Worm (Caenorhabditis elegans) whole organism, midembryonic: ENCODE measurements around the gene K08D10.10.

Source experiments
- T22C8.4 ChIP-seq: fragments of 200-800 bp; sonication (Bioruptor generic); IDR thresholded peaks from 2 replicates; pipeline ENCODE4 v1.3.6; 2022; ENCODE audit warnings: missing genetic modification characterization, missing compliant biosample characterization
- cog-1 ChIP-seq: sonication (generic microtip); optimal IDR thresholded peaks from 2 replicates; lab custom pipeline; 2016; ENCODE audit warnings: missing genetic modification characterization, missing compliant biosample characterization
- flt-1 ChIP-seq: fragments of 200-800 bp; sonication (Bioruptor generic); IDR thresholded peaks from 2 replicates; pipeline ENCODE4 v1.3.6; 2022; ENCODE audit warnings: missing genetic modification characterization, missing compliant biosample characterization
- klf-2 ChIP-seq: fragments of 200-800 bp; sonication (Bioruptor generic); conservative IDR thresholded peaks from 2 replicates; pipeline ENCODE4 v1.3.6; 2022; ENCODE audit warnings: missing genetic modification reagents, missing genetic modification characterization, missing compliant biosample characterization
- ref-1 ChIP-seq: fragments of 200-800 bp; sonication (Bioruptor generic); conservative IDR thresholded peaks from 2 replicates; pipeline ENCODE4 v1.3.6; 2022; ENCODE audit warnings: missing genetic modification reagents, missing genetic modification characterization, missing compliant biosample characterization
- ztf-23 ChIP-seq: fragments of 200-800 bp; sonication (Bioruptor generic); IDR thresholded peaks from 2 replicates; pipeline ENCODE4 v1.3.6; 2022; ENCODE audit warnings: missing genetic modification reagents, missing genetic modification characterization, missing compliant biosample characterization

DNA sequence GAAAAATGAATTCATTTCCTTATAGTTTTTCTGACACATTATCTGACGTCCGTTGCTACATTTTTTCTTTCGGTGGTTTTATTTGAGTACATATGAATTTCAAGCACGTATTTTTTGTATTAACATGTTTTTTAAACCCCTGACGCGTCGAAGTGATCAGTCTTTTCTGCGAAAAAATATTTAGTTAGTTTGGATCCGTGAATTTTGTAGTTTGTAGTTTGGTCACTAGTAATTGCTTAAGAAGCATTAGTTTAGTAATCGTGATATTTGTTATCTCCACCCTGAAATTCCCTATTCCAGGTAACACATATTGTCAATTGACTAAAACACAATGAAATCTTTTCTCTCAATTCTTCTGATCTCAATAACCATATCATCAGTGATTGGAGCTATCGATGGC is 43.3 kb upstream of the K08D10.10 start, which contains the start of gene C35B1.7:
- TF ChIP-seq flt-1 (GFP tag; lab: Robert Waterston, UW) (no peak), T22C8.4 (GFP tag; lab: Robert Waterston, UW) (no peak), ztf-23 (GFP tag; lab: Robert Waterston, UW) (no peak), cog-1 (tag; lab: Kevin White, UChicago) (no peak), ref-1 (GFP tag; lab: Robert Waterston, UW) (no peak), klf-2 (no peak)
